Worm (Caenorhabditis elegans): ENCODE data around the gene epg-4.

epg-4 gene

ce11 chrIII:7207903-7208497 lies 26.0 kb downstream of the epg-4 start, which contains the start of gene rpl-6 (continued):
- no peak for TF ChIP-seq efl-3 (GFP tag; optimal IDR thresholded peaks at IDR 0.05)
- TF ChIP-seq nhr-76 (tag; optimal IDR thresholded peaks at IDR 0.05): no peak
- peak; percentile 95 for TF ChIP-seq unc-130 (tag; optimal IDR thresholded peaks at IDR 0.05)
- peak; percentile 57 for TF ChIP-seq elt-2 (tag; optimal IDR thresholded peaks at IDR 0.05)
- TF ChIP-seq tlp-1 (tag; optimal IDR thresholded peaks at IDR 0.05): no peak
- TF ChIP-seq egl-27 (tag; optimal IDR thresholded peaks at IDR 0.05): peak; percentile 63 to 87
- TF ChIP-seq vab-15 (tag; optimal IDR thresholded peaks at IDR 0.05): no peak
- TF ChIP-seq nhr-84 (tag; optimal IDR thresholded peaks at IDR 0.05): no peak
- TF ChIP-seq unc-98 (GFP tag; IDR thresholded peaks at IDR 0.05): no peak
- TF ChIP-seq ces-1 (GFP tag; optimal IDR thresholded peaks at IDR 0.05): no peak
- no peak for TF ChIP-seq mab-9 (GFP tag; IDR thresholded peaks at IDR 0.05)
- peak; percentile 82 for TF ChIP-seq ztf-4 (tag; optimal IDR thresholded peaks at IDR 0.05)
- peak; percentile 91 to 94 for TF ChIP-seq efl-1 (optimal IDR thresholded peaks at IDR 0.05)
- TF ChIP-seq efl-1 (GFP tag; optimal IDR thresholded peaks at IDR 0.05 in 1 of 2): peak; percentile 81 to 98
- TF ChIP-seq lin-14 (GFP tag; optimal IDR thresholded peaks at IDR 0.05): peak; percentile 90
- TF ChIP-seq alr-1 (tag; optimal IDR thresholded peaks at IDR 0.05; ENCODE audit: borderline replicate concordance): no peak
- peak; percentile 90 for TF ChIP-seq isw-1 (GFP tag; IDR thresholded peaks at IDR 0.05)
- TF ChIP-seq pag-3 (tag; optimal IDR thresholded peaks at IDR 0.05; ENCODE audit: borderline replicate concordance, insufficient read depth): no peak
- peak; percentile 97 for TF ChIP-seq C16A3.4 (tag; optimal IDR thresholded peaks at IDR 0.05)
- peak; percentile 92 for TF ChIP-seq snu-23 (GFP tag; optimal IDR thresholded peaks at IDR 0.05)
- peak; percentile 62 for TF ChIP-seq nhr-237 (tag; optimal IDR thresholded peaks at IDR 0.05)
- peak; percentile 76 for TF ChIP-seq lir-3 (tag; optimal IDR thresholded peaks at IDR 0.05; ENCODE audit: poor library complexity)
- peak in 5 of 6 experiments; percentile 14 to 98 (median 73) for TF ChIP-seq elt-3 (tag; optimal IDR thresholded peaks at IDR 0.05)
- TF ChIP-seq zag-1 (tag; optimal IDR thresholded peaks at IDR 0.05): no peak
- peak; percentile 85 for TF ChIP-seq nhr-20 (tag; optimal IDR thresholded peaks at IDR 0.05)
- peak; percentile 57 for TF ChIP-seq snpc-4 (tag; optimal IDR thresholded peaks at IDR 0.05)
- TF ChIP-seq skn-1 (tag; optimal IDR thresholded peaks at IDR 0.05): peak; percentile 83
- peak; percentile 68 for TF ChIP-seq ceh-88 (GFP tag; IDR thresholded peaks at IDR 0.05)
- TF ChIP-seq dpl-1 (GFP tag; optimal IDR thresholded peaks at IDR 0.05): peak; percentile 81 to 86 (median 85)
- TF ChIP-seq fkh-4 (tag; optimal IDR thresholded peaks at IDR 0.05; ENCODE audit: borderline replicate concordance): no peak
- peak; percentile 83 for TF ChIP-seq lin-13 (GFP tag; optimal IDR thresholded peaks at IDR 0.05)
- TF ChIP-seq pqm-1 (tag; optimal IDR thresholded peaks at IDR 0.05): no peak
- no peak for TF ChIP-seq aha-1 (tag; optimal IDR thresholded peaks at IDR 0.05)
- peak; percentile 12 for TF ChIP-seq ceh-8 (GFP tag; optimal IDR thresholded peaks at IDR 0.05)
- TF ChIP-seq nhr-11 (tag; optimal IDR thresholded peaks at IDR 0.05): peak; percentile 88
- peak; percentile 69 for TF ChIP-seq egl-13 (tag; optimal IDR thresholded peaks at IDR 0.05)
- no peak for TF ChIP-seq ets-5 (GFP tag; IDR thresholded peaks at IDR 0.05)
- no peak for TF ChIP-seq C34B4.2 (tag; optimal IDR thresholded peaks at IDR 0.05)
- peak; percentile 85 to 92 for TF ChIP-seq lin-35 (GFP tag; optimal IDR thresholded peaks at IDR 0.05)
- peak in 1 of 2 experiments; percentile 66 for TF ChIP-seq ztf-11 (tag; optimal IDR thresholded peaks at IDR 0.05)
- TF ChIP-seq sox-4 (tag; optimal IDR thresholded peaks at IDR 0.05): peak; percentile 20
- peak; percentile 77 for TF ChIP-seq C04F5.9 (tag; optimal IDR thresholded peaks at IDR 0.05)
- TF ChIP-seq nhr-28 (tag; optimal IDR thresholded peaks at IDR 0.05): no peak
- peak; percentile 83 for TF ChIP-seq nhr-77 (tag; optimal IDR thresholded peaks at IDR 0.05)
- TF ChIP-seq lin-39 (tag; optimal IDR thresholded peaks at IDR 0.05): peak; percentile 73
- peak; percentile 67 for TF ChIP-seq irx-1 (tag; optimal IDR thresholded peaks at IDR 0.05)
- TF ChIP-seq nhr-19 (GFP tag; conservative IDR thresholded peaks at IDR 0.05): peak; percentile 91
- TF ChIP-seq nhr-12 (tag; optimal IDR thresholded peaks at IDR 0.05): no peak
- TF ChIP-seq fkh-10 (GFP tag; optimal IDR thresholded peaks at IDR 0.05): peak; percentile 77
- TF ChIP-seq unc-30 (tag; optimal IDR thresholded peaks at IDR 0.05): no peak
- TF ChIP-seq nhr-47 (tag; optimal IDR thresholded peaks at IDR 0.05): peak; percentile 90
